Worm (Caenorhabditis elegans): Measurements from ENCODE around the gene F40G12.11.

The F40G12.11 gene

DNA sequence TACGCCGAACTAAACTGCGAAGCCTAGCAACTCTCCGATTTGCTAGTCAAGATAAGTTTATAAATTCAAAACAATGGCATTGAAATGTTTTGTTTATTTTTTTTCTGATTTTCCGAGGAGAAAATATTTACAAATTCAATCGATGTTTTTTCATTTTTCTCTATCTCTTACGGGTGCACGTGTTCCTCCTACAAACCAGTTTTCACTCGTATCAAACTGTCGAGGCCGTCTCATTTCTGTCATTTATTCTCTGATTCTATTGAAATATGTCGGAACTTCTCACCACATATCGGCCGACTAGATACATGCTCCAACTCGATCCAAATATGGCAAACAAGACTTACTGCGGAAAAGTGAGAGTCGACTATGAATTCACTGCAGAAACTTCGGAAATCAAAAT is 45.5 kb downstream of the F40G12.11 start, which contains the start of gene F47B8.8:
F47B8.8 (plus strand) TSS at position 257 of the 400 bp plus-strand sequence.
- no peak for TF ChIP-seq ama-1 (optimal IDR thresholded peaks at IDR 0.05)
- no peak for TF ChIP-seq tlp-1 (tag; optimal IDR thresholded peaks at IDR 0.05)
- TF ChIP-seq grh-1 (GFP tag; IDR thresholded peaks at IDR 0.05): peak; percentile 65
- peak; percentile 73 for TF ChIP-seq blmp-1 (tag; optimal IDR thresholded peaks at IDR 0.05)
- no peak for TF ChIP-seq F16B12.6 (tag; optimal IDR thresholded peaks at IDR 0.05)
- TF ChIP-seq nhr-11 (tag; optimal IDR thresholded peaks at IDR 0.05): no peak
- TF ChIP-seq mep-1 (tag; optimal IDR thresholded peaks at IDR 0.05): no peak
- no peak for TF ChIP-seq Y116A8C.19 (tag; optimal IDR thresholded peaks at IDR 0.05; ENCODE audit: borderline replicate concordance)
- TF ChIP-seq pax-3 (tag; optimal IDR thresholded peaks at IDR 0.05): no peak
- peak in 1 of 6 experiments; percentile 58 for TF ChIP-seq elt-3 (tag; optimal IDR thresholded peaks at IDR 0.05)
- TF ChIP-seq nhr-47 (tag; optimal IDR thresholded peaks at IDR 0.05): no peak
- no peak for TF ChIP-seq aly-2 (tag; optimal IDR thresholded peaks at IDR 0.05)
- no peak for TF ChIP-seq xbp-1 (tag; optimal IDR thresholded peaks at IDR 0.05)
- TF ChIP-seq alr-1 (tag; optimal IDR thresholded peaks at IDR 0.05; ENCODE audit: borderline replicate concordance): no peak
- no peak for TF ChIP-seq skn-1 (tag; optimal IDR thresholded peaks at IDR 0.05)
- no peak for TF ChIP-seq ces-1 (GFP tag; optimal IDR thresholded peaks at IDR 0.05)
- TF ChIP-seq mab-9 (GFP tag; IDR thresholded peaks at IDR 0.05): no peak
- TF ChIP-seq hlh-4 (tag; optimal IDR thresholded peaks at IDR 0.05): no peak
- no peak for TF ChIP-seq lin-13 (GFP tag; optimal IDR thresholded peaks at IDR 0.05)
- TF ChIP-seq ztf-11 (tag; optimal IDR thresholded peaks at IDR 0.05): no peak
- no peak for TF ChIP-seq lir-3 (tag; optimal IDR thresholded peaks at IDR 0.05; ENCODE audit: poor library complexity)
- no peak for TF ChIP-seq nhr-77 (tag; optimal IDR thresholded peaks at IDR 0.05)
- TF ChIP-seq lin-35 (GFP tag; optimal IDR thresholded peaks at IDR 0.05): no peak
- no peak for TF ChIP-seq hlh-17 (GFP tag; optimal IDR thresholded peaks at IDR 0.05; ENCODE audit: borderline replicate concordance)
- TF ChIP-seq jun-1 (tag; optimal IDR thresholded peaks at IDR 0.05): no peak
- TF ChIP-seq dpl-1 (GFP tag; optimal IDR thresholded peaks at IDR 0.05): no peak
- TF ChIP-seq snpc-4 (tag; optimal IDR thresholded peaks at IDR 0.05): no peak
- no peak for TF ChIP-seq ets-5 (GFP tag; IDR thresholded peaks at IDR 0.05)
- TF ChIP-seq unc-86 (tag; optimal IDR thresholded peaks at IDR 0.05): no peak
- TF ChIP-seq irx-1 (tag; optimal IDR thresholded peaks at IDR 0.05): no peak
- TF ChIP-seq nhr-20 (tag; optimal IDR thresholded peaks at IDR 0.05): no peak
- TF ChIP-seq vab-15 (tag; optimal IDR thresholded peaks at IDR 0.05): no peak
- TF ChIP-seq egl-13 (tag; optimal IDR thresholded peaks at IDR 0.05): no peak
- no peak for TF ChIP-seq sox-4 (tag; optimal IDR thresholded peaks at IDR 0.05)
- peak; percentile 75 for TF ChIP-seq nhr-85 (tag)
- no peak for TF ChIP-seq C04F5.9 (tag; optimal IDR thresholded peaks at IDR 0.05)
- no peak for TF ChIP-seq fos-1 (tag; optimal IDR thresholded peaks at IDR 0.05)
- TF ChIP-seq ceh-8 (GFP tag; optimal IDR thresholded peaks at IDR 0.05): no peak
- TF ChIP-seq rnt-1 (tag; optimal IDR thresholded peaks at IDR 0.05): no peak
- TF ChIP-seq mdl-1 (tag; optimal IDR thresholded peaks at IDR 0.05): peak in 1 of 2 experiments; percentile 20
- TF ChIP-seq nhr-71 (tag; optimal IDR thresholded peaks at IDR 0.05): peak; percentile 5
- no peak for TF ChIP-seq lin-39 (tag; optimal IDR thresholded peaks at IDR 0.05)
- no peak for TF ChIP-seq aha-1 (tag; optimal IDR thresholded peaks at IDR 0.05)
- no peak for TF ChIP-seq dsc-1 (tag; optimal IDR thresholded peaks at IDR 0.05)
- no peak for TF ChIP-seq zip-4 (GFP tag; optimal IDR thresholded peaks at IDR 0.05)
- no peak for TF ChIP-seq efl-3 (GFP tag; optimal IDR thresholded peaks at IDR 0.05)
- no peak for TF ChIP-seq C34B4.2 (tag; optimal IDR thresholded peaks at IDR 0.05)
- TF ChIP-seq nhr-90 (tag; optimal IDR thresholded peaks at IDR 0.05; ENCODE audit: poor library complexity): no peak
- no peak for TF ChIP-seq nhr-19 (GFP tag; conservative IDR thresholded peaks at IDR 0.05)
- no peak for TF ChIP-seq unc-30 (tag; optimal IDR thresholded peaks at IDR 0.05)
- no peak for TF ChIP-seq isw-1 (GFP tag; IDR thresholded peaks at IDR 0.05)
- TF ChIP-seq pqm-1 (tag; optimal IDR thresholded peaks at IDR 0.05): no peak
- no peak for TF ChIP-seq mef-2 (tag; optimal IDR thresholded peaks at IDR 0.05)
- no peak for TF ChIP-seq sptf-1 (tag; optimal IDR thresholded peaks at IDR 0.05)
